Worm (Caenorhabditis elegans) whole organism, L4 larva: Measurements from ENCODE around the gene aqp-7.

Source experiments
- D1046.2 ChIP-seq: fragments of 200-800 bp; sonication (Bioruptor generic); IDR thresholded peaks from 2 replicates; pipeline ENCODE4 v1.3.6; 2022; ENCODE audit warnings: missing genetic modification characterization, missing compliant biosample characterization
- F26F4.8 ChIP-seq: fragments of 200-800 bp; sonication (Bioruptor generic); conservative IDR thresholded peaks from 2 replicates; pipeline ENCODE4 v1.3.6; 2022; ENCODE audit warnings: missing genetic modification characterization, missing compliant biosample characterization
- F37D6.2 ChIP-seq: sonication (generic microtip); optimal IDR thresholded peaks from 2 replicates; lab custom pipeline; 2016; ENCODE audit warnings: mild to moderate bottlenecking, missing genetic modification characterization, missing compliant biosample characterization
- F49E8.2 ChIP-seq: sonication (generic microtip); optimal IDR thresholded peaks from 2 replicates; lab custom pipeline; 2016; ENCODE audit warnings: missing compliant biosample characterization, mild to moderate bottlenecking, missing genetic modification characterization, borderline replicate concordance
- ZK546.5 ChIP-seq, 2 experiments: sonication (generic microtip); optimal IDR thresholded peaks; 2 replicates each; lab custom pipeline; 2017; ENCODE audit warnings: missing biosample characterization in 2 of 2, missing genetic modification characterization in 2 of 2
- aha-1 ChIP-seq: fragments of 150-350 bp; peaks from one replicate; lab custom pipeline; 2014; ENCODE audit warnings: missing biosample characterization, missing genetic modification characterization
- ceh-32 ChIP-seq: sonication (generic microtip); optimal IDR thresholded peaks from 2 replicates; lab custom pipeline; 2016; ENCODE audit warnings: mild to moderate bottlenecking, missing genetic modification characterization, missing compliant biosample characterization; ENCODE audit not compliant: poor library complexity
- ceh-82 ChIP-seq: sonication (generic microtip); optimal IDR thresholded peaks from 2 replicates; lab custom pipeline; 2017; ENCODE audit warnings: missing biosample characterization, missing genetic modification characterization
- ctbp-1 ChIP-seq: fragments of 200-800 bp; sonication (Bioruptor generic); IDR thresholded peaks from 2 replicates; pipeline ENCODE4 v1.3.6; 2022; ENCODE audit warnings: missing genetic modification reagents, missing genetic modification characterization, missing compliant biosample characterization
- dmd-6 ChIP-seq: fragments of 200-800 bp; sonication (Bioruptor generic); IDR thresholded peaks from 2 replicates; pipeline ENCODE4 v1.3.6; 2022; ENCODE audit warnings: missing genetic modification reagents, missing genetic modification characterization, missing compliant biosample characterization
- hif-1 ChIP-seq, 2 experiments: sonication (generic microtip); optimal IDR thresholded peaks; 2 replicates each; lab custom pipeline; 2016 to 2017; ENCODE audit warnings: missing compliant biosample characterization in 2 of 2, missing genetic modification characterization in 2 of 2, missing genetic modification reagents in 2 of 2, missing genotype in 2 of 2, mild to moderate bottlenecking in 1 of 2
- hlh-11 ChIP-seq: fragments of 200-800 bp; sonication (Bioruptor generic); optimal IDR thresholded peaks from 2 replicates; lab custom pipeline; 2018; ENCODE audit warnings: mild to moderate bottlenecking, missing genetic modification characterization, missing compliant biosample characterization
- hlh-30 ChIP-seq: sonication (generic microtip); optimal IDR thresholded peaks from 2 replicates; lab custom pipeline; 2017; ENCODE audit warnings: antibody characterized with exemption, mild to moderate bottlenecking, missing genetic modification characterization, missing compliant biosample characterization; ENCODE audit not compliant: insufficient read depth
- hmg-1.1 ChIP-seq: fragments of 200-800 bp; sonication (Bioruptor generic); IDR thresholded peaks from 2 replicates; pipeline ENCODE4 v1.3.6; 2022; ENCODE audit warnings: missing genetic modification reagents, missing genetic modification characterization, missing compliant biosample characterization
- jun-1 ChIP-seq: fragments of 150-350 bp; optimal IDR thresholded peaks from 2 replicates; lab custom pipeline; 2014; ENCODE audit warnings: missing biosample characterization, missing genetic modification reagents, missing genetic modification characterization
- lim-7 ChIP-seq: fragments of 200-800 bp; sonication (Bioruptor generic); IDR thresholded peaks from 2 replicates; pipeline ENCODE4 v1.3.6; 2022; ENCODE audit warnings: missing genetic modification characterization, missing compliant biosample characterization
- lin-13 ChIP-seq: fragments of 150-350 bp; optimal IDR thresholded peaks from 2 replicates; lab custom pipeline; 2014; ENCODE audit warnings: missing biosample characterization, missing genetic modification reagents, missing genetic modification characterization
- lin-29 ChIP-seq: fragments of 200-800 bp; sonication (Bioruptor generic); IDR thresholded peaks from 2 replicates; pipeline ENCODE4 v1.3.6; 2022; ENCODE audit warnings: missing genetic modification reagents, missing genetic modification characterization, missing compliant biosample characterization
- lsy-2 ChIP-seq, 2 experiments: fragments of 150-350 bp in 1 of 2; sonication (generic microtip) in 1 of 2; optimal IDR thresholded peaks; 2 replicates each; lab custom pipeline; 2014 to 2017; ENCODE audit warnings: missing biosample characterization in 2 of 2, missing genetic modification characterization in 2 of 2
- madf-5 ChIP-seq, 2 experiments: fragments of 200-800 bp; sonication (Bioruptor generic); IDR thresholded peaks; 2 replicates each; pipeline ENCODE4 v1.3.6; 2022; ENCODE audit warnings: missing compliant biosample characterization in 2 of 2, missing genetic modification characterization in 2 of 2
- mdl-1 ChIP-seq, 2 experiments: fragments of 150-350 bp in 1 of 2; sonication (generic microtip) in 1 of 2; optimal IDR thresholded peaks; 2 replicates each; lab custom pipeline; 2014 to 2017; ENCODE audit warnings: missing biosample characterization in 2 of 2, missing genetic modification characterization in 2 of 2
- mep-1 ChIP-seq: fragments of 150-350 bp; sonication (generic microtip); optimal IDR thresholded peaks from 3 replicates; lab custom pipeline; 2014; ENCODE audit warnings: missing biosample characterization, missing genetic modification characterization
- mxl-3 ChIP-seq: fragments of 200-800 bp; sonication (Bioruptor generic); optimal IDR thresholded peaks from 2 replicates; lab custom pipeline; 2018; ENCODE audit warnings: mild to moderate bottlenecking, missing genetic modification characterization, missing compliant biosample characterization
- nhr-25 ChIP-seq: sonication (generic microtip); optimal IDR thresholded peaks from 2 replicates; lab custom pipeline; 2017; ENCODE audit warnings: missing genetic modification characterization, mild to moderate bottlenecking, missing compliant biosample characterization, antibody characterized with exemption, moderate library complexity, borderline replicate concordance; ENCODE audit not compliant: insufficient read depth
- nhr-42 ChIP-seq: fragments of 200-800 bp; sonication (Bioruptor generic); IDR thresholded peaks from 2 replicates; pipeline ENCODE4 v1.3.6; 2022; ENCODE audit warnings: missing genetic modification characterization, missing compliant biosample characterization
- nhr-76 ChIP-seq: fragments of 150-350 bp; optimal IDR thresholded peaks from 2 replicates; lab custom pipeline; 2014; ENCODE audit warnings: missing biosample characterization, missing genetic modification characterization
- saeg-2 ChIP-seq: fragments of 200-800 bp; sonication (Bioruptor generic); IDR thresholded peaks from 2 replicates; pipeline ENCODE4 v1.3.6; 2022; ENCODE audit warnings: missing genetic modification reagents, missing genetic modification characterization, missing compliant biosample characterization
- spr-1 ChIP-seq: sonication (generic microtip); optimal IDR thresholded peaks from 2 replicates; lab custom pipeline; 2016; ENCODE audit warnings: mild to moderate bottlenecking, missing genetic modification characterization, missing compliant biosample characterization
- spr-3 ChIP-seq: fragments of 200-800 bp; sonication (Bioruptor generic); optimal IDR thresholded peaks from 2 replicates; lab custom pipeline; 2018; ENCODE audit warnings: mild to moderate bottlenecking, missing genetic modification characterization, missing compliant biosample characterization
- tra-1 ChIP-seq: fragments of 200-800 bp; sonication (Bioruptor generic); IDR thresholded peaks from 2 replicates; pipeline ENCODE4 v1.3.6; 2022; ENCODE audit warnings: missing genetic modification reagents, missing genetic modification characterization, missing compliant biosample characterization
- unc-62 ChIP-seq, 3 experiments: fragments of 150-350 bp in 1 of 3; sonication (generic microtip); optimal IDR thresholded peaks in 2 of 3; peaks in 1 of 3; 1 replicate in 1 of 3; 2 replicates in 2 of 3; lab custom pipeline; 2014 to 2017; ENCODE audit warnings: missing biosample characterization in 3 of 3, missing genetic modification characterization in 3 of 3, missing genetic modification reagents in 3 of 3, missing genotype in 1 of 3
- zip-2 ChIP-seq: fragments of 150-350 bp; optimal IDR thresholded peaks from 2 replicates; lab custom pipeline; 2014; ENCODE audit warnings: missing biosample characterization, missing genetic modification characterization
- ztf-11 ChIP-seq: fragments of 150-350 bp; optimal IDR thresholded peaks from 2 replicates; lab custom pipeline; 2014; ENCODE audit warnings: missing biosample characterization, missing genetic modification characterization
- ztf-7 ChIP-seq: fragments of 150-350 bp; optimal IDR thresholded peaks from 2 replicates; lab custom pipeline; 2014; ENCODE audit warnings: missing biosample characterization, missing genetic modification characterization

aqp-7 gene

ce11 chrX:3019996-3020395 lies 4.9 kb upstream of the aqp-7 start (continued):
- TF ChIP-seq nhr-25 (tag; lab: Kevin White, UChicago) (no peak), ztf-11 (tag; lab: Kevin White, UChicago) (no peak), hlh-11 (tag; lab: Kevin White, UChicago) (peak; percentile 57), F49E8.2 (tag; lab: Kevin White, UChicago) (no peak), zip-2 (tag; lab: Kevin White, UChicago) (no peak), mdl-1 (tag; optimal IDR thresholded peaks at IDR 0.05; lab: Kevin White, UChicago) (peak in 1 of 2 experiments; percentile 57), saeg-2 (no peak), mxl-3 (GFP tag; lab: Kevin White, UChicago) (peak; percentile 51), lsy-2 (tag; optimal IDR thresholded peaks at IDR 0.05; lab: Kevin White, UChicago) (peak in 1 of 2 experiments; percentile 7), spr-1 (tag; lab: Kevin White, UChicago) (no peak), lin-13 (GFP tag; lab: Kevin White, UChicago) (no peak), F37D6.2 (tag; lab: Kevin White, UChicago) (no peak), unc-62 (GFP tag; optimal IDR thresholded peaks at IDR 0.05 in 1 of 2; lab: Kevin White, UChicago) (peak in 1 of 2 experiments; percentile 88), unc-62 (tag; optimal IDR thresholded peaks at IDR 0.05; lab: Kevin White, UChicago) (no peak), ceh-82 (tag; lab: Kevin White, UChicago) (no peak), ceh-32 (tag; lab: Kevin White, UChicago) (no peak), hlh-30 (tag; lab: Kevin White, UChicago) (peak; percentile 43), nhr-76 (tag; lab: Kevin White, UChicago) (no peak), lin-29 (GFP tag; lab: Robert Waterston, UW) (no peak), madf-5 (GFP tag; IDR thresholded peaks at IDR 0.05; lab: Robert Waterston, UW) (no peak), F26F4.8 (no peak), nhr-42 (GFP tag; lab: Robert Waterston, UW) (no peak), tra-1 (0 out of 2 replicates have a peak, but pooled peaks have one; percentile 41)

ce11 chrX:3021466-3021865 lies 3.4 kb upstream of the aqp-7 start:
- TF ChIP-seq dmd-6 (GFP tag; lab: Robert Waterston, UW) (peak; percentile 47; the same call in 1 of the 2 replicates), D1046.2 (GFP tag; lab: Robert Waterston, UW) (no peak)

- no peak for TF ChIP-seq F37D6.2 (tag; lab: Kevin White, UChicago)
- 0 out of 2 replicates have a peak, but pooled peaks have one; percentile 18 for TF ChIP-seq hmg-1.1
- peak; percentile 30 for TF ChIP-seq mep-1 (tag; lab: Kevin White, UChicago)
- TF ChIP-seq ceh-82 (tag; lab: Kevin White, UChicago) = no peak
- 0 out of 2 replicates have a peak, but pooled peaks have one; percentile 14 for TF ChIP-seq tra-1
- peak; percentile 100 for TF ChIP-seq aha-1 (tag; lab: Kevin White, UChicago)
- TF ChIP-seq madf-5 (GFP tag; IDR thresholded peaks at IDR 0.05; lab: Robert Waterston, UW) = no peak
- TF ChIP-seq ctbp-1 (GFP tag; lab: Robert Waterston, UW) = no peak
- no peak for TF ChIP-seq ZK546.5 (tag; optimal IDR thresholded peaks at IDR 0.05; lab: Kevin White, UChicago)
- TF ChIP-seq lim-7 (GFP tag; lab: Robert Waterston, UW) = no peak
- no peak for TF ChIP-seq F49E8.2 (tag; lab: Kevin White, UChicago)
- no peak for TF ChIP-seq jun-1 (tag; lab: Kevin White, UChicago)
- TF ChIP-seq lsy-2 (tag; optimal IDR thresholded peaks at IDR 0.05; lab: Kevin White, UChicago) = peak in 1 of 2 experiments; percentile 34
- no peak for TF ChIP-seq ztf-7
- TF ChIP-seq hif-1 (tag; optimal IDR thresholded peaks at IDR 0.05; lab: Kevin White, UChicago) = peak in 1 of 2 experiments; percentile 97
- no peak for TF ChIP-seq spr-3
Measured at ce11 chrX:3022330-3023088, 2.4 kb upstream of the aqp-7 start.
